Worm (Caenorhabditis elegans) whole organism, young adult: ENCODE measurements around the gene mrp-3.

ENCODE experiments used
- B0261.1 ChIP-seq: sonication (generic microtip); optimal IDR thresholded peaks from 2 replicates; lab custom pipeline; 2016; ENCODE audit warnings: mild to moderate bottlenecking, missing genetic modification characterization, moderate library complexity, missing compliant biosample characterization
- F23B12.7 ChIP-seq: sonication (generic microtip); optimal IDR thresholded peaks from 2 replicates; lab custom pipeline; 2017; ENCODE audit warnings: missing genetic modification characterization, mild to moderate bottlenecking, missing compliant biosample characterization, antibody characterized with exemption, moderate library complexity; ENCODE audit not compliant: insufficient read depth
- F57A8.1 ChIP-seq: fragments of 200-800 bp; sonication (Bioruptor generic); optimal IDR thresholded peaks from 2 replicates; lab custom pipeline; 2018; ENCODE audit warnings: mild to moderate bottlenecking, missing genetic modification characterization, moderate library complexity, missing compliant biosample characterization
- K11D2.4 ChIP-seq: fragments of 200-800 bp; sonication (Bioruptor generic); IDR thresholded peaks from 2 replicates; pipeline ENCODE4 v1.3.6; 2022; ENCODE audit warnings: missing genetic modification reagents, missing genetic modification characterization, missing compliant biosample characterization
- K12H6.12 ChIP-seq: fragments of 200-800 bp; sonication (Bioruptor generic); optimal IDR thresholded peaks from 2 replicates; lab custom pipeline; 2018; ENCODE audit warnings: mild to moderate bottlenecking, missing genetic modification characterization, missing compliant biosample characterization
- ZK185.1 ChIP-seq: sonication (generic microtip); optimal IDR thresholded peaks from 2 replicates; lab custom pipeline; 2016; ENCODE audit warnings: mild to moderate bottlenecking, missing genetic modification characterization, missing compliant biosample characterization; ENCODE audit not compliant: poor library complexity, severe bottlenecking
- akir-1 ChIP-seq: fragments of 200-800 bp; sonication (Bioruptor generic); optimal IDR thresholded peaks from 2 replicates; lab custom pipeline; 2018; ENCODE audit warnings: mild to moderate bottlenecking, missing genetic modification characterization, moderate library complexity, missing compliant biosample characterization
- atf-7 ChIP-seq: sonication (generic microtip); optimal IDR thresholded peaks from 2 replicates; lab custom pipeline; 2017; ENCODE audit warnings: mild to moderate bottlenecking, missing genetic modification characterization, missing compliant biosample characterization
- attf-3 ChIP-seq: fragments of 200-800 bp; sonication (Bioruptor generic); conservative IDR thresholded peaks from 2 replicates; pipeline ENCODE4 v1.3.6; 2022; ENCODE audit warnings: missing genetic modification reagents, missing genetic modification characterization, missing compliant biosample characterization
- attf-6 ChIP-seq: fragments of 200-800 bp; sonication (Bioruptor generic); IDR thresholded peaks from 2 replicates; pipeline ENCODE4 v1.3.6; 2022; ENCODE audit warnings: missing genetic modification reagents, missing genetic modification characterization, missing compliant biosample characterization
- ccch-3 ChIP-seq: fragments of 200-800 bp; sonication (Bioruptor generic); optimal IDR thresholded peaks from 2 replicates; lab custom pipeline; 2018; ENCODE audit warnings: mild to moderate bottlenecking, missing genetic modification characterization, missing compliant biosample characterization
- cebp-1 ChIP-seq, 2 experiments: fragments of 200-800 bp in 1 of 2; sonication (Bioruptor generic) in 1 of 2; sonication (generic microtip) in 1 of 2; IDR thresholded peaks in 1 of 2; optimal IDR thresholded peaks in 1 of 2; 2 replicates each; pipeline versions ENCODE4 v1.3.6 to Lab custom; 2017 to 2022; ENCODE audit warnings: missing compliant biosample characterization in 2 of 2, missing genetic modification characterization in 2 of 2, mild to moderate bottlenecking in 1 of 2, missing genetic modification reagents in 1 of 2, moderate library complexity in 1 of 2
- cebp-2 ChIP-seq: fragments of 200-800 bp; sonication (Bioruptor generic); IDR thresholded peaks from 2 replicates; pipeline ENCODE4 v1.3.6; 2022; ENCODE audit warnings: missing genetic modification characterization, missing compliant biosample characterization
- dpl-1 ChIP-seq: fragments of 150-350 bp; optimal IDR thresholded peaks from 2 replicates; lab custom pipeline; 2014; ENCODE audit warnings: missing biosample characterization, missing genetic modification reagents, missing genetic modification characterization
- efl-1 ChIP-seq: fragments of 150-350 bp; optimal IDR thresholded peaks from 2 replicates; lab custom pipeline; 2014; ENCODE audit warnings: missing biosample characterization, missing genetic modification reagents, missing genetic modification characterization
- gei-17 ChIP-seq: fragments of 200-800 bp; sonication (Bioruptor generic); optimal IDR thresholded peaks from 2 replicates; lab custom pipeline; 2018; ENCODE audit warnings: mild to moderate bottlenecking, missing genetic modification characterization, missing compliant biosample characterization
- hmg-1.2 ChIP-seq: fragments of 200-800 bp; sonication (Bioruptor generic); IDR thresholded peaks from 2 replicates; pipeline ENCODE4 v1.3.6; 2022; ENCODE audit warnings: missing genetic modification reagents, missing genetic modification characterization, missing compliant biosample characterization
- let-526 ChIP-seq: fragments of 200-800 bp; sonication (Bioruptor generic); IDR thresholded peaks from 2 replicates; pipeline ENCODE4 v1.3.6; 2022; ENCODE audit warnings: missing genetic modification reagents, missing genetic modification characterization, missing compliant biosample characterization
- lin-35 ChIP-seq, 3 experiments: fragments of 150-350 bp in 2 of 3; sonication (generic microtip) in 1 of 3; optimal IDR thresholded peaks; 2 replicates each; lab custom pipeline; 2014 to 2018; ENCODE audit warnings: missing biosample characterization in 3 of 3, missing genetic modification characterization in 3 of 3, missing genetic modification reagents in 3 of 3
- lin-54 ChIP-seq: fragments of 200-800 bp; sonication (Bioruptor generic); optimal IDR thresholded peaks from 2 replicates; lab custom pipeline; 2018; ENCODE audit warnings: mild to moderate bottlenecking, missing genetic modification characterization, missing compliant biosample characterization
- madf-6 ChIP-seq: fragments of 200-800 bp; sonication (Bioruptor generic); IDR thresholded peaks from 2 replicates; pipeline ENCODE4 v1.3.6; 2022; ENCODE audit warnings: missing genetic modification reagents, missing genetic modification characterization, missing compliant biosample characterization
- madf-8 ChIP-seq: fragments of 200-800 bp; sonication (Bioruptor generic); conservative IDR thresholded peaks from 2 replicates; pipeline ENCODE4 v1.3.6; 2022; ENCODE audit warnings: missing genetic modification reagents, missing genetic modification characterization, missing compliant biosample characterization
- nhr-179 ChIP-seq: sonication (generic microtip); optimal IDR thresholded peaks from 2 replicates; lab custom pipeline; 2016; ENCODE audit warnings: mild to moderate bottlenecking, missing genetic modification characterization, missing compliant biosample characterization
- rpc-1 ChIP-seq, 2 experiments: fragments of 150-350 bp in 1 of 2; sonication (generic microtip) in 1 of 2; optimal IDR thresholded peaks; 2 replicates each; lab custom pipeline; 2014 to 2018; ENCODE audit warnings: missing biosample characterization in 1 of 2, missing genetic modification characterization in 1 of 2, missing genetic modification reagents in 1 of 2, missing genotype in 1 of 2
- sdz-38 ChIP-seq: sonication (generic microtip); optimal IDR thresholded peaks from 2 replicates; lab custom pipeline; 2016; ENCODE audit warnings: missing genotype, missing genetic modification characterization, missing compliant biosample characterization
- sea-2 ChIP-seq: fragments of 200-800 bp; sonication (Bioruptor generic); IDR thresholded peaks from 2 replicates; pipeline ENCODE4 v1.3.6; 2022; ENCODE audit warnings: missing genetic modification characterization, missing compliant biosample characterization
- snpc-1.1 ChIP-seq: sonication (generic microtip); optimal IDR thresholded peaks from 2 replicates; lab custom pipeline; 2017; ENCODE audit warnings: missing genetic modification characterization, mild to moderate bottlenecking, missing compliant biosample characterization, antibody characterized with exemption, moderate library complexity, missing genotype, missing genetic modification reagents; ENCODE audit not compliant: insufficient read depth
- tbp1 ChIP-seq: fragments of 200-800 bp; sonication (Bioruptor generic); optimal IDR thresholded peaks from 2 replicates; lab custom pipeline; 2018; ENCODE audit warnings: mild to moderate bottlenecking, missing genetic modification characterization, missing compliant biosample characterization
- tbx-9 ChIP-seq: sonication (generic microtip); optimal IDR thresholded peaks from 2 replicates; lab custom pipeline; 2016; ENCODE audit warnings: borderline replicate concordance, missing genetic modification characterization, inconsistent platforms, missing compliant biosample characterization
- tlf-1 ChIP-seq: fragments of 200-800 bp; sonication (Bioruptor generic); optimal IDR thresholded peaks from 2 replicates; lab custom pipeline; 2018; ENCODE audit warnings: mild to moderate bottlenecking, missing genetic modification characterization, missing compliant biosample characterization
- ztf-26 ChIP-seq: sonication (generic microtip); optimal IDR thresholded peaks from 2 replicates; lab custom pipeline; 2017; ENCODE audit warnings: missing genetic modification characterization, missing compliant biosample characterization
- ztf-3 ChIP-seq: fragments of 200-800 bp; sonication (Bioruptor generic); optimal IDR thresholded peaks from 2 replicates; lab custom pipeline; 2018; ENCODE audit warnings: mild to moderate bottlenecking, missing genetic modification characterization, missing compliant biosample characterization
- ztf-6 ChIP-seq: fragments of 200-800 bp; sonication (Bioruptor generic); IDR thresholded peaks from 2 replicates; pipeline ENCODE4 v1.3.6; 2022; ENCODE audit warnings: missing genetic modification reagents, missing genetic modification characterization, missing compliant biosample characterization

Gene mrp-3

ce11 chrX:15939224-15939623, at the start of gene mrp-3:
Gene mrp-3, minus strand, starts transcription at chrX:15939324.
- TF ChIP-seq rpc-1 (optimal IDR thresholded peaks at IDR 0.05; lab: Kevin White, UChicago) (no peak), rpc-1 (tag; optimal IDR thresholded peaks at IDR 0.05; lab: Kevin White, UChicago) (no peak), B0261.1 (tag; lab: Kevin White, UChicago) (no peak), attf-6 (GFP tag; lab: Robert Waterston, UW) (no peak)

ce11 chrX:15988577-15988976, 49.5 kb upstream of the mrp-3 start:
- no peak for TF ChIP-seq ztf-3
- TF ChIP-seq lin-54 (GFP tag; lab: Kevin White, UChicago) = no peak
- no peak for TF ChIP-seq cebp-2 (GFP tag; lab: Robert Waterston, UW)
- no peak for TF ChIP-seq nhr-179 (tag; lab: Kevin White, UChicago)
- TF ChIP-seq tbx-9 (tag; lab: Kevin White, UChicago) = no peak
- no peak for TF ChIP-seq madf-6
- no peak for TF ChIP-seq B0261.1 (tag; lab: Kevin White, UChicago)
- TF ChIP-seq sea-2 (GFP tag; lab: Robert Waterston, UW) = no peak
- no peak for TF ChIP-seq ccch-3 (GFP tag; lab: Kevin White, UChicago)
- TF ChIP-seq attf-3 (GFP tag; lab: Robert Waterston, UW) = no peak
- TF ChIP-seq efl-1 (GFP tag; lab: Kevin White, UChicago) = no peak
- no peak for TF ChIP-seq let-526 (GFP tag; lab: Robert Waterston, UW)
- no peak for TF ChIP-seq akir-1
- no peak for TF ChIP-seq ztf-6 (GFP tag; lab: Robert Waterston, UW)
- no peak for TF ChIP-seq F57A8.1
- no peak for TF ChIP-seq gei-17 (GFP tag; lab: Kevin White, UChicago)
- TF ChIP-seq sdz-38 = no peak
- TF ChIP-seq tlf-1 (GFP tag; lab: Kevin White, UChicago) = no peak

DNA sequence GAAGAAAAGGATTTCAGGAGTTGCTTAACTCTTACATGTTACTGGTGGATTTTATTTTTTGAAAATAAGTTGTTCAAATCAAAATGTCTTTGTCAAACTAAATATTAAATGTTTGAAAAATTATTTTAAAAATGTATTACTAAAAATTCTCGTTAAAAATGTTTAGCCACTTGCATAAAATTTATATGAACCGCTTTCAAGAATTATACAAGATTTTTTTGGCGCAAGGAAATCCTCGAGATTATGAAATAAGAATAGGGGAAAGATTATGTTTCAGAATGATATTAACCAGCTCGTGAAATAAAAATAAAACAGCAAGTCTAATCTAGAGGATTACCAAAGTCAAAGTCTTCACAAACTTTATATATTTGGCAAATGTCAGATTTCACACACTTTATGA, 44.2 kb upstream of the mrp-3 start:
- TF ChIP-seq hmg-1.2 (GFP tag; lab: Robert Waterston, UW) (peak; percentile 35; the same call in 1 of the 2 replicates), K11D2.4 (peak; percentile 73), madf-8 (no peak), dpl-1 (GFP tag; lab: Kevin White, UChicago) (no peak), ztf-26 (tag; lab: Kevin White, UChicago) (peak; percentile 33), F23B12.7 (tag; lab: Kevin White, UChicago) (peak; percentile 50), K12H6.12 (tag; lab: Kevin White, UChicago) (peak; percentile 9), snpc-1.1 (no peak), cebp-2 (GFP tag; lab: Robert Waterston, UW) (no peak), cebp-1 (GFP tag; IDR thresholded peaks at IDR 0.05; lab: Robert Waterston, UW) (peak; percentile 68; the same call in 1 of the 2 replicates), cebp-1 (tag; optimal IDR thresholded peaks at IDR 0.05; lab: Kevin White, UChicago) (no peak), lin-35 (GFP tag; optimal IDR thresholded peaks at IDR 0.05; lab: Kevin White, UChicago) (peak in 1 of 3 experiments; percentile 83), gei-17 (GFP tag; lab: Kevin White, UChicago) (peak; percentile 95), atf-7 (tag; lab: Kevin White, UChicago) (peak; percentile 43), tbp1 (GFP tag; lab: Kevin White, UChicago) (peak; percentile 42), tlf-1 (GFP tag; lab: Kevin White, UChicago) (peak; percentile 59), ZK185.1 (tag; lab: Kevin White, UChicago) (peak; percentile 73), B0261.1 (tag; lab: Kevin White, UChicago) (peak; percentile 23)
- TF ChIP-seq, all 124 proteins: peak for 13
